Worm (Caenorhabditis elegans) whole organism, L3 larva: ENCODE data around the gene T27A8.3.

ENCODE experiments used
- R02D3.7 ChIP-seq: fragments of 150-350 bp; optimal IDR thresholded peaks from 2 replicates; lab custom pipeline; 2014; ENCODE audit warnings: missing biosample characterization, missing genetic modification characterization
- ZK546.5 ChIP-seq: sonication (generic microtip); optimal IDR thresholded peaks from 2 replicates; lab custom pipeline; 2017; ENCODE audit warnings: missing biosample characterization, missing genetic modification characterization
- aly-2 ChIP-seq: fragments of 150-350 bp; optimal IDR thresholded peaks from 2 replicates; lab custom pipeline; 2014; ENCODE audit warnings: missing biosample characterization, missing genetic modification characterization
- ama-1 ChIP-seq: fragments of 150-350 bp; optimal IDR thresholded peaks from 2 replicates; lab custom pipeline; 2018
- ceh-16 ChIP-seq: sonication (generic microtip); optimal IDR thresholded peaks from 2 replicates; lab custom pipeline; 2017; ENCODE audit warnings: missing biosample characterization, missing genetic modification characterization
- ceh-28 ChIP-seq: fragments of 150-350 bp; optimal IDR thresholded peaks from 2 replicates; lab custom pipeline; 2014; ENCODE audit warnings: missing biosample characterization, missing genetic modification reagents, missing genetic modification characterization
- ceh-82 ChIP-seq: fragments of 150-350 bp; optimal IDR thresholded peaks from 2 replicates; lab custom pipeline; 2014; ENCODE audit warnings: missing biosample characterization, missing genetic modification characterization
- ceh-9 ChIP-seq: sonication (generic microtip); optimal IDR thresholded peaks from 2 replicates; lab custom pipeline; 2018; ENCODE audit warnings: missing biosample characterization, missing genetic modification characterization
- daf-12 ChIP-seq: fragments of 150-350 bp; optimal IDR thresholded peaks from 2 replicates; lab custom pipeline; 2014; ENCODE audit warnings: missing biosample characterization, missing genetic modification reagents, missing genetic modification characterization
- egl-27 ChIP-seq: sonication (generic microtip); optimal IDR thresholded peaks from 4 replicates; lab custom pipeline; 2017; ENCODE audit warnings: missing biosample characterization, missing genetic modification reagents, missing genetic modification characterization
- egl-5 ChIP-seq: fragments of 150-350 bp; optimal IDR thresholded peaks from 2 replicates; lab custom pipeline; 2017; ENCODE audit warnings: missing biosample characterization, missing genetic modification reagents, missing genetic modification characterization, inconsistent platforms
- elt-3 ChIP-seq, 3 experiments: fragments of 150-350 bp in 1 of 3; sonication (generic microtip) in 2 of 3; optimal IDR thresholded peaks; 2 replicates in 2 of 3; 4 replicates in 1 of 3; lab custom pipeline; 2014 to 2017; ENCODE audit warnings: missing biosample characterization in 3 of 3, missing genetic modification characterization in 3 of 3
- eor-1 ChIP-seq, 2 experiments: fragments of 150-350 bp; optimal IDR thresholded peaks; 2 replicates each; lab custom pipeline; 2014 to 2018; ENCODE audit warnings: missing biosample characterization in 2 of 2, missing genetic modification characterization in 2 of 2
- fkh-2 ChIP-seq: fragments of 150-350 bp; optimal IDR thresholded peaks from 2 replicates; lab custom pipeline; 2014; ENCODE audit warnings: missing biosample characterization, missing genetic modification reagents, missing genetic modification characterization
- fos-1 ChIP-seq: fragments of 150-350 bp; optimal IDR thresholded peaks from 2 replicates; lab custom pipeline; 2014; ENCODE audit warnings: missing biosample characterization, missing genetic modification characterization
- hmg-11 ChIP-seq: sonication (generic microtip); optimal IDR thresholded peaks from 2 replicates; lab custom pipeline; 2016; ENCODE audit warnings: missing genetic modification characterization, missing compliant biosample characterization
- jun-1 ChIP-seq: fragments of 150-350 bp; optimal IDR thresholded peaks from 2 replicates; lab custom pipeline; 2014; ENCODE audit warnings: missing biosample characterization, missing genetic modification reagents, missing genetic modification characterization
- lin-15B ChIP-seq: fragments of 150-350 bp; optimal IDR thresholded peaks from 2 replicates; lab custom pipeline; 2014; ENCODE audit warnings: missing biosample characterization, missing genetic modification characterization
- mdl-1 ChIP-seq: fragments of 150-350 bp; optimal IDR thresholded peaks from 2 replicates; lab custom pipeline; 2014; ENCODE audit warnings: missing biosample characterization, missing genetic modification characterization
- nfya-1 ChIP-seq: sonication (generic microtip); optimal IDR thresholded peaks from 2 replicates; lab custom pipeline; 2017; ENCODE audit warnings: missing genetic modification characterization, mild to moderate bottlenecking, missing compliant biosample characterization, antibody characterized with exemption, moderate library complexity; ENCODE audit not compliant: insufficient read depth
- nhr-11 ChIP-seq: fragments of 150-350 bp; optimal IDR thresholded peaks from 2 replicates; lab custom pipeline; 2014; ENCODE audit warnings: missing biosample characterization, missing genetic modification characterization
- nhr-12 ChIP-seq: fragments of 150-350 bp; optimal IDR thresholded peaks from 2 replicates; lab custom pipeline; 2014; ENCODE audit warnings: missing biosample characterization, missing genetic modification characterization
- nhr-237 ChIP-seq: fragments of 150-350 bp; optimal IDR thresholded peaks from 2 replicates; lab custom pipeline; 2014; ENCODE audit warnings: missing biosample characterization, missing genetic modification characterization
- nhr-28 ChIP-seq: fragments of 150-350 bp; optimal IDR thresholded peaks from 2 replicates; lab custom pipeline; 2014; ENCODE audit warnings: missing biosample characterization, missing genetic modification characterization
- nhr-43 ChIP-seq: sonication (generic microtip); optimal IDR thresholded peaks from 2 replicates; lab custom pipeline; 2016; ENCODE audit warnings: mild to moderate bottlenecking, missing genetic modification characterization, missing compliant biosample characterization; ENCODE audit not compliant: poor library complexity, severe bottlenecking
- nhr-76 ChIP-seq: fragments of 150-350 bp; sonication (generic microtip); optimal IDR thresholded peaks from 5 replicates; lab custom pipeline; 2014; ENCODE audit warnings: missing biosample characterization, missing genetic modification characterization
- pha-4 ChIP-seq: fragments of 150-350 bp; optimal IDR thresholded peaks from 2 replicates; lab custom pipeline; 2014; ENCODE audit warnings: missing biosample characterization, missing genetic modification reagents, missing genetic modification characterization
- pqm-1 ChIP-seq: fragments of 150-350 bp; optimal IDR thresholded peaks from 2 replicates; lab custom pipeline; 2017; ENCODE audit warnings: missing biosample characterization, missing genetic modification characterization, inconsistent platforms
- sea-2 ChIP-seq: fragments of 150-350 bp; sonication (generic microtip); optimal IDR thresholded peaks from 4 replicates; lab custom pipeline; 2014; ENCODE audit warnings: missing biosample characterization, missing genetic modification reagents, missing genetic modification characterization
- unc-62 ChIP-seq: fragments of 150-350 bp; sonication (generic microtip); optimal IDR thresholded peaks from 4 replicates; lab custom pipeline; 2014; ENCODE audit warnings: missing biosample characterization, missing genetic modification reagents, missing genetic modification characterization
- zag-1 ChIP-seq: fragments of 150-350 bp; optimal IDR thresholded peaks from 2 replicates; lab custom pipeline; 2014; ENCODE audit warnings: missing biosample characterization, missing genetic modification characterization
- ztf-11 ChIP-seq: fragments of 150-350 bp; optimal IDR thresholded peaks from 2 replicates; lab custom pipeline; 2014; ENCODE audit warnings: missing biosample characterization, missing genetic modification characterization
- ztf-4 ChIP-seq: fragments of 150-350 bp; optimal IDR thresholded peaks from 2 replicates; lab custom pipeline; 2014; ENCODE audit warnings: missing biosample characterization, missing genetic modification characterization

The T27A8.3 gene

DNA sequence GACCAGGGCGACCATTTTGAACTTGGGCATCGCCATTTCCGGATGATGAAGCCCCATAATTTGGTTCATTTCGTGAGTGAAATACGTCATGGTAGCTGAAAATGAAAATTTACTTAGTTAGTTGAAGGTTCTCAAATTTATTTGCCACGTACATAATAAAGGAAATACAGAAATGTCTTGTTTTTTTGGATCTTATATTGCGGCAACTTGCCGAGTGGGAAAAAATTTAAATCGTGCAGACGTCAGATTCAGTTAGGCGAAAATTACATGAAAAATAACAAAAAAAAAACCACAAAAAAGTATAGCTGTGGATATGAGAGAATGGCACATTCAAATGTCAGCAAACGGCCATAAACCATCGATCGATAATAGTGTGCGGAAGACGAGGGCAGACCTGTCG lies 3.6 kb upstream of the T27A8.3 start, which contains the start of gene T27A8.2:
Gene T27A8.2 (minus strand): TSS at position 101 of the 400 bp plus-strand sequence.
- TF ChIP-seq egl-27 (tag; lab: Kevin White, UChicago), result no peak
- no peak for TF ChIP-seq ama-1 (lab: Kevin White, UChicago)
- no peak for TF ChIP-seq egl-5 (tag; lab: Kevin White, UChicago)
- TF ChIP-seq pha-4 (tag; lab: Kevin White, UChicago), result no peak
- TF ChIP-seq zag-1 (tag; lab: Kevin White, UChicago), result no peak
- TF ChIP-seq fos-1, result no peak
- TF ChIP-seq unc-62 (GFP tag; lab: Kevin White, UChicago), result no peak
- TF ChIP-seq R02D3.7 (tag; lab: Kevin White, UChicago), result no peak
- no peak for TF ChIP-seq eor-1 (tag; optimal IDR thresholded peaks at IDR 0.05; lab: Kevin White, UChicago)
- TF ChIP-seq ceh-82 (tag; lab: Kevin White, UChicago), result no peak

DNA sequence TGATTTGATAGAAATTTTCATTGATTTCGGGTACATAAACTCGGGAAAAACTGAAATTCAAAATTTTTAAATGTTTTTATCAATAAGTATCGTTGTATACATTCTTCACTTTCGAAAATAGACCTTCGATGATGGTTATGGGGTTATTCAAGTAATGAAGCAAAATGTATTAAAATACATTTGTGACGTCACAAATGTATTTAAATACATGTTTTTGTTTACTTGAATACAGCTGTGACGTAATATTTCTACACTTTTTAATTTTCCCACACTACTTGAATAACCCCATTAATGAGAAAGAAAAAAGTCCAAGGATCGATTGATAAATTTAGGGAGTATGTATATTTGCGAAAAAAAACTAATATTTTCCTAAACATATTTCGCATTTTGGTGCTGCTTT lies 5.5 kb downstream of the T27A8.3 start:
- TF ChIP-seq ZK546.5 (tag; lab: Kevin White, UChicago) (no peak), ama-1 (lab: Kevin White, UChicago) (no peak)

DNA sequence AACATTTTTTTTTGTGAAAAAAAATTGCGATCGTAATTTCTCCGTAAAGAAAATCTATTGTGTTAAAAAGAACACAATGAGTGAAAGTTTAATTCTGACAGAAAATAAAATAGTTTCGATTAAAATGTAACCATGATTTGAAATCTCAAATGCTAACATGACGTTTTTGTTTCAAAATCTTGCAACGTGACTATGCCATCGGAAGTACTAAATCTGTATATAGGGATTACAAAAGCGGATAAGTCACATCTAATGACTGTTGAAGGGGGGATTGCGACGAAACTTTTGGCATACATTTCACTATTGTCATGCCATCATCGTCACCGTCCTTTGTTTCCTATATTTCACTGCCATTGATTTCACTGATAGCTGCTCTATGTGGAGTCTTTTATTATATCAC lies 10.1 kb downstream of the T27A8.3 start, which contains the start of gene col-187:
Gene col-187 (plus strand): TSS at position 301 of the 400 bp plus-strand sequence.
- TF ChIP-seq ceh-82 (tag; lab: Kevin White, UChicago) (no peak), sea-2 (no peak), ceh-9 (tag; lab: Kevin White, UChicago) (no peak), mdl-1 (no peak), nhr-11 (tag; lab: Kevin White, UChicago) (no peak), nhr-43 (tag; lab: Kevin White, UChicago) (no peak), nhr-237 (tag; lab: Kevin White, UChicago) (no peak), nhr-28 (tag; lab: Kevin White, UChicago) (no peak), ceh-28 (tag; lab: Kevin White, UChicago) (no peak), jun-1 (tag; lab: Kevin White, UChicago) (no peak)

DNA sequence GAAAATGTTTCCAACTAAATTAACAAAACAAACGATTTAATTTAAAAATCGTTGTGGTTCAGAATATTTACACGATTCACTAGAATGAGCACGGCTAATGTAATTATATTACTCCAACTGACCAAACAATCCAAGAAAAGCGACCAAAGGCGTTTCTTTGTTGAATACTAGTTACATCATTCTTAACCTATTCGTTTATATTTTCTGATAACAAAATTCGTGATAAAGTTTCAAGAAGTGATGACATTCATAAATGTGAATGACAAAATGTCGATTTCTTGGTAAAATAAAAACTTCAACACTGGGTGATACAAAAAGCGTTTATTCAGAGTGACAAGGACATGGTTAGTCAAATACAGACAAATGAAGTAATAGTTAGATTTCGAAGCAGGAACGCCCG lies 14.0 kb downstream of the T27A8.3 start, which contains the start of gene C30F2.4:
Gene C30F2.4 (minus strand): TSS at position 101 of the 400 bp plus-strand sequence.
- no peak for TF ChIP-seq fos-1
- no peak for TF ChIP-seq jun-1 (tag; lab: Kevin White, UChicago)
- no peak for TF ChIP-seq ztf-11 (tag; lab: Kevin White, UChicago)
- no peak for TF ChIP-seq mdl-1
- no peak for TF ChIP-seq daf-12 (tag; lab: Kevin White, UChicago)
- no peak for TF ChIP-seq ceh-82 (tag; lab: Kevin White, UChicago)
- no peak for TF ChIP-seq unc-62 (GFP tag; lab: Kevin White, UChicago)
- TF ChIP-seq nhr-76 (tag; lab: Kevin White, UChicago), result no peak
- TF ChIP-seq fkh-2 (tag; lab: Kevin White, UChicago), result no peak
- TF ChIP-seq ztf-4 (tag; lab: Kevin White, UChicago), result no peak
- TF ChIP-seq ceh-28 (tag; lab: Kevin White, UChicago), result no peak
- TF ChIP-seq pha-4 (tag; lab: Kevin White, UChicago), result no peak
- no peak for TF ChIP-seq hmg-11 (tag; lab: Kevin White, UChicago)

DNA sequence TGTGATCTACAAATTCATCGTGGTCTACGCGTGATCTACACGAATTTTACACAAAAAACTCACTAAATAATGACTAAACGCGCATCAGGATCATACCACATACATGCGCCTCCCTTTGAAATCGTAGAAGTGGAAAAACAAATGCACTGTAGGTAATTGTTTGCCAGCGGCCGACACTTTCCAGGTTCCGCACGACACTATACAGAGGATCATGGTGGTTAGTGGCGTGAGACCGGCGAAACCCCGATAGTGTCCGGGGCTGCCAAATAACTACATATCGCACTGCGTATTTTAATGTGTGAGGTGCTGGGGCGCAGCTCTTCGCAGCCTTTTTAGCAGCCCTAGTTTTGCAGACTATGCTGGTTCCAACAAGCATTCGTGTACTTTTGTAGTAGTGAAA lies 16.2 kb downstream of the T27A8.3 start:
- TF ChIP-seq hmg-11 (tag; lab: Kevin White, UChicago), result no peak
- no peak for TF ChIP-seq nhr-237 (tag; lab: Kevin White, UChicago)
- no peak for TF ChIP-seq elt-3 (tag; optimal IDR thresholded peaks at IDR 0.05; lab: Kevin White, UChicago)
- no peak for TF ChIP-seq nhr-28 (tag; lab: Kevin White, UChicago)
- no peak for TF ChIP-seq egl-5 (tag; lab: Kevin White, UChicago)
- no peak for TF ChIP-seq pqm-1 (tag; lab: Kevin White, UChicago)
- no peak for TF ChIP-seq aly-2 (tag; lab: Kevin White, UChicago)
- no peak for TF ChIP-seq nhr-11 (tag; lab: Kevin White, UChicago)
- no peak for TF ChIP-seq ztf-4 (tag; lab: Kevin White, UChicago)
- no peak for TF ChIP-seq nfya-1 (tag; lab: Kevin White, UChicago)
- TF ChIP-seq ceh-16 (tag; lab: Kevin White, UChicago), result no peak
- no peak for TF ChIP-seq ZK546.5 (tag; lab: Kevin White, UChicago)
- TF ChIP-seq R02D3.7 (tag; lab: Kevin White, UChicago), result no peak
- no peak for TF ChIP-seq nhr-12
- TF ChIP-seq lin-15B (tag; lab: Kevin White, UChicago), result no peak
